Worm (Caenorhabditis elegans) whole organism, midembryonic: ENCODE results near the gene W06F12.2.

Experiments
- T22C8.4 ChIP-seq: fragments of 200-800 bp; sonication (Bioruptor generic); IDR thresholded peaks from 2 replicates; pipeline ENCODE4 v1.3.6; 2022; ENCODE audit warnings: missing genetic modification characterization, missing compliant biosample characterization
- cog-1 ChIP-seq: sonication (generic microtip); optimal IDR thresholded peaks from 2 replicates; lab custom pipeline; 2016; ENCODE audit warnings: missing genetic modification characterization, missing compliant biosample characterization
- flt-1 ChIP-seq: fragments of 200-800 bp; sonication (Bioruptor generic); IDR thresholded peaks from 2 replicates; pipeline ENCODE4 v1.3.6; 2022; ENCODE audit warnings: missing genetic modification characterization, missing compliant biosample characterization
- klf-2 ChIP-seq: fragments of 200-800 bp; sonication (Bioruptor generic); conservative IDR thresholded peaks from 2 replicates; pipeline ENCODE4 v1.3.6; 2022; ENCODE audit warnings: missing genetic modification reagents, missing genetic modification characterization, missing compliant biosample characterization
- med-1 ChIP-seq: sonication (generic microtip); optimal IDR thresholded peaks from 2 replicates; lab custom pipeline; 2017; ENCODE audit warnings: missing genetic modification characterization, mild to moderate bottlenecking, missing compliant biosample characterization, antibody characterized with exemption, missing genetic modification reagents; ENCODE audit not compliant: insufficient read depth
- tab-1 ChIP-seq: fragments of 200-800 bp; sonication (Bioruptor generic); IDR thresholded peaks from 2 replicates; pipeline ENCODE4 v1.3.6; 2022; ENCODE audit warnings: missing genetic modification characterization, missing compliant biosample characterization
- ztf-29 ChIP-seq: fragments of 200-800 bp; sonication (Bioruptor generic); IDR thresholded peaks from 2 replicates; pipeline ENCODE4 v1.3.6; 2022; ENCODE audit warnings: missing genetic modification reagents, missing genetic modification characterization, missing compliant biosample characterization

ce11 chrIII:13732665-13733064 lies 1.2 kb upstream of the W06F12.2 start:
- TF ChIP-seq ztf-29 (GFP tag; lab: Robert Waterston, UW) (no peak), cog-1 (no peak), klf-2 (GFP tag; lab: Robert Waterston, UW) (no peak), flt-1 (GFP tag; lab: Robert Waterston, UW) (no peak), T22C8.4 (GFP tag; lab: Robert Waterston, UW) (no peak), tab-1 (no peak), med-1 (no peak)
